Worm (Caenorhabditis elegans): ENCODE measurements around the gene cubn-1.

Gene cubn-1

DNA sequence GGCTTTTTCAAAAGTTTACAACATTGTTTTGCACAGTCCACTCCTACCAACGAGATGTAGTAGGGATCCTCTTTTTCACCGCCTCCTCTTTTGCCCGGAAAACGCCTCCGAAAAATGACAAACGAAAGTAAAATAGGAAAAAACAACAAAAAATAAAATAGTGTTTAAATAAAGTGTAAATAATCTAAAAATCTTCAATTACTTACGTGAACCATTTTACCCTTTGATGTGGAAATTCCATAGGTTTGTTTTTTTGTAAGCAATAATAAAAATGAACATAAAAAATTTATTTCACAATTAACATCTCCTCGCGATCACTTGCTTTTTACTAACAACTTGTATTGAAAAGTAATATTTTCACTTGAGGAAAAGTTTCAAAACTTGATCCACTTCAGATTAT is 23.1 kb upstream of the cubn-1 start, which contains the start of gene C14C10.1:
Gene C14C10.1, plus strand, starts transcription at position 301 of the 400 bp plus-strand sequence.
- TF ChIP-seq ceh-14 (tag; optimal IDR thresholded peaks at IDR 0.05), result no peak
- TF ChIP-seq ceh-48 (tag; optimal IDR thresholded peaks at IDR 0.05), result no peak
- no peak for TF ChIP-seq ceh-34 (tag; optimal IDR thresholded peaks at IDR 0.05)
- no peak for TF ChIP-seq ets-4 (tag; optimal IDR thresholded peaks at IDR 0.05)
- TF ChIP-seq tbx-7 (tag; optimal IDR thresholded peaks at IDR 0.05), result no peak
- TF ChIP-seq nhr-11 (tag; optimal IDR thresholded peaks at IDR 0.05), result no peak
- no peak for TF ChIP-seq K02D7.2 (tag; optimal IDR thresholded peaks at IDR 0.05)
- TF ChIP-seq ceh-2 (tag; optimal IDR thresholded peaks at IDR 0.05), result no peak
- no peak for TF ChIP-seq madf-2 (tag; optimal IDR thresholded peaks at IDR 0.05)

DNA sequence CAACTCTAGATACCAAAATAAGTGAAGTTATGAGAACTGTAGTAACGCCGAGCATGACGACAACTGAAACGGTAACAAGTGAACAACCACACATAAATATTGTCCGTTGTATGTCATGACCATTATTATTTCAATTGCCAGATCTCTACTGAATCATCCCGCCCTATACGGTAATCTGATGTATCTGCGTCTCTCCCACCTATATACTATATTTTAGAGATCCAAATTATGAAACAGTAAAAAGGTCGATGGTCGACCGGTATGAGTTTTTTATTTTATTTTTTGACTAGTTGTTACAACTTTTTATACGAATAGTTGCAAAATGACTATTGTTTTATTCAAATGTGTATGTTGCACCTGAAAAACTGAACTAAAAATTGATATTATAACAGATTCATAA is 20.5 kb upstream of the cubn-1 start, which contains the start of gene ttr-43:
Gene ttr-43, minus strand, starts transcription at position 101 of the 400 bp plus-strand sequence.
- TF ChIP-seq lim-6 (tag; optimal IDR thresholded peaks at IDR 0.05) (no peak), pqm-1 (tag; optimal IDR thresholded peaks at IDR 0.05) (no peak), F13H6.1 (tag; optimal IDR thresholded peaks at IDR 0.05) (no peak), nhr-11 (tag; optimal IDR thresholded peaks at IDR 0.05) (no peak), ceh-2 (tag; optimal IDR thresholded peaks at IDR 0.05) (no peak), ttx-3 (tag; optimal IDR thresholded peaks at IDR 0.05) (no peak), dmd-4 (tag; optimal IDR thresholded peaks at IDR 0.05; ENCODE audit: borderline replicate concordance) (no peak), madf-2 (tag; optimal IDR thresholded peaks at IDR 0.05) (no peak), pros-1 (tag; optimal IDR thresholded peaks at IDR 0.05) (no peak), ceh-45 (GFP tag; IDR thresholded peaks at IDR 0.05) (no peak), ceh-48 (tag; optimal IDR thresholded peaks at IDR 0.05) (no peak), zip-5 (tag; optimal IDR thresholded peaks at IDR 0.05) (no peak), ets-4 (tag; optimal IDR thresholded peaks at IDR 0.05) (no peak), hlh-6 (tag; optimal IDR thresholded peaks at IDR 0.05) (no peak), ceh-6 (GFP tag; optimal IDR thresholded peaks at IDR 0.05) (no peak)

DNA sequence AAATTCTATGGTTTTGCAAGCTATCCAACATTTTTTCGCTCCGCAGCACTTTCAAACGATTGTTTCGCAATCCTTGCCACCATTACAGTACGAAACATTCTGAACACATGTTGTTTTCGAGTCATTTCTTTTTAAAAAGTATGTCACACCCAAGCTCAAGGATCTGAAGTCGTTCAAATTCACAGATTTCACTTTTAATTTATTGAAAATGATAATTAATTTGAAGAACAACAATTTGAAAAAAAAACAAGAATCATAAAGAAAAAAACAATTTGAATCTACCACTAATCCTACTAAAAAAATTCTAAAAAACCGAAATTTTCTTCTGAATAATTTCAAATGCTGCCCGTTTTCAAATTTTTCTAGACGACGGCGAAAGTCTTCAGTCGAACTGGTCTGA is 18.8 kb upstream of the cubn-1 start, which contains the start of gene C14C10.2:
Gene C14C10.2, minus strand, starts transcription at position 101 of the 400 bp plus-strand sequence.
- no peak for TF ChIP-seq ahr-1 (tag; optimal IDR thresholded peaks at IDR 0.05)
- no peak for TF ChIP-seq sox-2 (GFP tag; IDR thresholded peaks at IDR 0.05)

DNA sequence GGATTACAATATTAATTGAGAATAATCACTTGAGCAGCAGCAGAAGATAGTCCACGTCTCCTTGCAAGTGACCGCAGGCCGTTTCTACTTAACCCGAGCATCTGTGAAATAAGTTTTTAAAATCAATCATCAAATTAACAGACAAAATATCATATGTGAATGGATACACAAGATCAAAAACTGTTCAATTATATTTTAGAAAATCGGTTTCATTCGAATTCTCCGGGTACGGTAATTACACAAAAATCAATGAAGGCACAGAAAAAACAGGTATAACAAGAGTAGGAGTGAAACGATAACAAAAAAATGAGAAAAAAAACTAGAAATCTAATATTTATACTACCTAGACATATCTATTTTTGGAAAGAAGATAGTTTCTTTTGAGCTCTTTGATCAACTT is 14.9 kb upstream of the cubn-1 start, which contains the start of gene mma-1:
Gene mma-1, minus strand, starts transcription at position 101 of the 400 bp plus-strand sequence.
- no peak for TF ChIP-seq zip-5 (tag; optimal IDR thresholded peaks at IDR 0.05)
- no peak for TF ChIP-seq C38D4.7 (GFP tag; optimal IDR thresholded peaks at IDR 0.05)
- no peak for TF ChIP-seq dmd-4 (tag; optimal IDR thresholded peaks at IDR 0.05; ENCODE audit: borderline replicate concordance)
- TF ChIP-seq ama-1 (optimal IDR thresholded peaks at IDR 0.05), result no peak
- TF ChIP-seq ceh-45 (GFP tag; IDR thresholded peaks at IDR 0.05), result no peak
- no peak for TF ChIP-seq F13H6.1 (tag; optimal IDR thresholded peaks at IDR 0.05)
- no peak for TF ChIP-seq elt-2 (tag; optimal IDR thresholded peaks at IDR 0.05)
- TF ChIP-seq unc-3 (GFP tag; conservative IDR thresholded peaks at IDR 0.05), result no peak
- no peak for TF ChIP-seq unc-3 (tag; optimal IDR thresholded peaks at IDR 0.05)
- TF ChIP-seq sox-4 (tag; optimal IDR thresholded peaks at IDR 0.05), result no peak
- TF ChIP-seq ceh-34 (tag; optimal IDR thresholded peaks at IDR 0.05), result no peak
- no peak for TF ChIP-seq hlh-8 (tag; optimal IDR thresholded peaks at IDR 0.05)
- TF ChIP-seq hlh-15 (tag; optimal IDR thresholded peaks at IDR 0.05), result no peak
- no peak for TF ChIP-seq ahr-1 (tag; optimal IDR thresholded peaks at IDR 0.05)
- no peak for TF ChIP-seq ceh-18 (tag; optimal IDR thresholded peaks at IDR 0.05)
- TF ChIP-seq gmeb-2 (tag; optimal IDR thresholded peaks at IDR 0.05), result no peak
- TF ChIP-seq mec-3 (tag; optimal IDR thresholded peaks at IDR 0.05; ENCODE audit: borderline replicate concordance), result no peak
- TF ChIP-seq pha-4 (tag; optimal IDR thresholded peaks at IDR 0.05), result no peak

DNA sequence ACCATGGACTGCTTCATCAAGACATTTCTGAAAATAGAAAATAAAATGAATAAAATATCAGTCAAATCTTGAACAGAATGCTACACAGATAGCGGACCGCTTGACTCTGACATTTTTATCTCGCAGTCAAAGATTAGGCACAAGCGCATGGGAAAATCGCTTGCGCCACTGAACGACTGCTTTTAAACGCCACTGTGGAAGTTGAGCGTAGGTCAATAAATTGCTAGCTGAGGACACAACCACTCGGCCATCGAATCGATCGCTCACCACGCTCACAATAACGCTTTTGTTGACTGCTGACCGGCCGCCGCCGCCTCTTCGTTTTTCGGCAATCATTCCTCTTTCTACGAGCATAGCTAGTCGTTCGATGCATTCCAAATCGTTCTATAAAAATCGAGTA is 14.3 kb upstream of the cubn-1 start:
- TF ChIP-seq T23F11.4 (GFP tag; optimal IDR thresholded peaks at IDR 0.05) (no peak), elt-2 (tag; optimal IDR thresholded peaks at IDR 0.05) (peak; percentile 89), ceh-30 (tag; optimal IDR thresholded peaks at IDR 0.05) (no peak), ceh-45 (GFP tag; IDR thresholded peaks at IDR 0.05) (no peak), C08G9.2 (tag; optimal IDR thresholded peaks at IDR 0.05) (peak; percentile 67), pha-2 (tag; optimal IDR thresholded peaks at IDR 0.05) (peak; percentile 72), zip-5 (tag; optimal IDR thresholded peaks at IDR 0.05) (peak; percentile 48), pax-1 (tag; optimal IDR thresholded peaks at IDR 0.05) (no peak), gmeb-2 (tag; optimal IDR thresholded peaks at IDR 0.05) (peak; percentile 64), unc-55 (GFP tag; optimal IDR thresholded peaks at IDR 0.05) (no peak), madf-2 (tag; optimal IDR thresholded peaks at IDR 0.05) (peak; percentile 24), fkh-10 (GFP tag; optimal IDR thresholded peaks at IDR 0.05) (no peak), nhr-232 (tag; optimal IDR thresholded peaks at IDR 0.05) (peak; percentile 51), odd-2 (tag; optimal IDR thresholded peaks at IDR 0.05) (peak; percentile 37), pqm-1 (tag; optimal IDR thresholded peaks at IDR 0.05) (no peak), ceh-48 (tag; optimal IDR thresholded peaks at IDR 0.05) (peak; percentile 66), hlh-30 (tag; optimal IDR thresholded peaks at IDR 0.05; ENCODE audit: insufficient read depth) (no peak), ceh-6 (GFP tag; optimal IDR thresholded peaks at IDR 0.05) (peak; percentile 63), sox-4 (tag; optimal IDR thresholded peaks at IDR 0.05) (peak; percentile 64), F13H6.1 (tag; optimal IDR thresholded peaks at IDR 0.05) (peak; percentile 29), fax-1 (tag; optimal IDR thresholded peaks at IDR 0.05) (peak; percentile 46), lim-6 (tag; optimal IDR thresholded peaks at IDR 0.05) (no peak)

All from whole organism, late embryonic.